Worm (Caenorhabditis elegans) whole organism, L3 larva: ENCODE data around the gene srh-187.

Experiments
- elt-2 ChIP-seq: sonication (generic microtip); optimal IDR thresholded peaks from 2 replicates; lab custom pipeline; 2016; ENCODE audit warnings: missing genetic modification reagents, mild to moderate bottlenecking, missing genetic modification characterization, missing compliant biosample characterization
- fkh-10 ChIP-seq: sonication (generic microtip); optimal IDR thresholded peaks from 2 replicates; lab custom pipeline; 2017; ENCODE audit warnings: missing biosample characterization, missing genetic modification reagents, missing genetic modification characterization
- mdl-1 ChIP-seq: fragments of 150-350 bp; optimal IDR thresholded peaks from 2 replicates; lab custom pipeline; 2014; ENCODE audit warnings: missing biosample characterization, missing genetic modification characterization
- nhr-67 ChIP-seq: fragments of 150-350 bp; optimal IDR thresholded peaks from 2 replicates; lab custom pipeline; 2014; ENCODE audit warnings: missing biosample characterization, missing genetic modification characterization
- nhr-76 ChIP-seq: fragments of 150-350 bp; sonication (generic microtip); optimal IDR thresholded peaks from 5 replicates; lab custom pipeline; 2014; ENCODE audit warnings: missing biosample characterization, missing genetic modification characterization
- nhr-77 ChIP-seq: fragments of 150-350 bp; optimal IDR thresholded peaks from 2 replicates; lab custom pipeline; 2014; ENCODE audit warnings: missing biosample characterization, missing genetic modification characterization
- pha-4 ChIP-seq: fragments of 150-350 bp; optimal IDR thresholded peaks from 2 replicates; lab custom pipeline; 2014; ENCODE audit warnings: missing biosample characterization, missing genetic modification reagents, missing genetic modification characterization
- snpc-4 ChIP-seq: fragments of 150-350 bp; optimal IDR thresholded peaks from 2 replicates; lab custom pipeline; 2014; ENCODE audit warnings: missing biosample characterization, missing genetic modification characterization

ce11 chrV:7325285-7325684 lies 14.4 kb downstream of the srh-187 start, which contains the start of gene srx-92:
- no peak for TF ChIP-seq nhr-67 (tag; lab: Kevin White, UChicago)
- no peak for TF ChIP-seq nhr-77 (tag; lab: Kevin White, UChicago)
- no peak for TF ChIP-seq mdl-1 (tag; lab: Kevin White, UChicago)
- no peak for TF ChIP-seq snpc-4
- no peak for TF ChIP-seq elt-2 (tag; lab: Kevin White, UChicago)
- no peak for TF ChIP-seq fkh-10 (GFP tag; lab: Kevin White, UChicago)
- no peak for TF ChIP-seq nhr-76
- TF ChIP-seq pha-4 (tag; lab: Kevin White, UChicago): no peak
